Fruit fly (Drosophila melanogaster) whole organism, adult: ENCODE data around the gene CG33490.

Experiments used
- CG11617 ChIP-seq: fragments of 200-800 bp; sonication (Bioruptor generic); optimal IDR thresholded peaks from 2 replicates; lab custom pipeline; 2017; ENCODE audit warnings: mild to moderate bottlenecking, missing biosample characterization, missing genetic modification reagents, missing genetic modification characterization
- CG12768 ChIP-seq: fragments of 200-800 bp; sonication (Bioruptor generic); optimal IDR thresholded peaks from 2 replicates; lab custom pipeline; 2017; ENCODE audit warnings: missing biosample characterization, missing genetic modification characterization, mild to moderate bottlenecking, moderate library complexity, missing genetic modification reagents
- CG14711 ChIP-seq: fragments of 200-800 bp; sonication (Bioruptor generic); optimal IDR thresholded peaks from 2 replicates; lab custom pipeline; 2018; ENCODE audit warnings: missing biosample characterization, mild to moderate bottlenecking, missing genetic modification characterization, moderate library complexity
- CG1620 ChIP-seq: fragments of 200-800 bp; sonication (Bioruptor generic); optimal IDR thresholded peaks from 2 replicates; lab custom pipeline; 2016; ENCODE audit warnings: missing biosample characterization, missing genetic modification characterization
- CG33017 ChIP-seq: fragments of 200-800 bp; sonication (Bioruptor generic); optimal IDR thresholded peaks from 2 replicates; lab custom pipeline; 2018; ENCODE audit warnings: missing biosample characterization, mild to moderate bottlenecking, missing genetic modification characterization, moderate library complexity
- CG5204 ChIP-seq: fragments of 200-800 bp; sonication (Bioruptor generic); optimal IDR thresholded peaks from 2 replicates; lab custom pipeline; 2016; ENCODE audit warnings: missing biosample characterization, missing genetic modification characterization
- CG7045 ChIP-seq: fragments of 200-800 bp; sonication (Bioruptor generic); optimal IDR thresholded peaks from 2 replicates; lab custom pipeline; 2017; ENCODE audit warnings: missing biosample characterization, mild to moderate bottlenecking, missing genetic modification characterization
- CG7101 ChIP-seq: fragments of 200-800 bp; sonication (Bioruptor generic); optimal IDR thresholded peaks from 2 replicates; lab custom pipeline; 2018; ENCODE audit warnings: missing biosample characterization, mild to moderate bottlenecking, missing genetic modification characterization, moderate library complexity
- Clk ChIP-seq: fragments of 200-800 bp; sonication (Bioruptor generic); optimal IDR thresholded peaks from 2 replicates; lab custom pipeline; 2017; ENCODE audit warnings: missing biosample characterization, missing genetic modification characterization
- Crg-1 ChIP-seq: fragments of 200-800 bp; sonication (Bioruptor generic); optimal IDR thresholded peaks from 2 replicates; lab custom pipeline; 2016; ENCODE audit warnings: missing biosample characterization, missing genetic modification characterization
- Hr96 ChIP-seq: fragments of 200-800 bp; sonication (Bioruptor generic); optimal IDR thresholded peaks from 2 replicates; lab custom pipeline; 2016; ENCODE audit warnings: missing biosample characterization, missing genetic modification characterization
- Mnt ChIP-seq: fragments of 200-800 bp; sonication (Bioruptor generic); optimal IDR thresholded peaks from 2 replicates; lab custom pipeline; 2016; ENCODE audit warnings: missing biosample characterization, mild to moderate bottlenecking, missing genetic modification characterization
- bab1 ChIP-seq: fragments of 200-800 bp; sonication (Bioruptor generic); optimal IDR thresholded peaks from 3 replicates; lab custom pipeline; 2019; ENCODE audit warnings: missing biosample characterization, mild to moderate bottlenecking, missing genetic modification characterization, moderate library complexity
- cic ChIP-seq: fragments of 200-800 bp; sonication (Bioruptor generic); optimal IDR thresholded peaks from 2 replicates; lab custom pipeline; 2017; ENCODE audit warnings: missing biosample characterization, mild to moderate bottlenecking, missing genetic modification characterization, moderate library complexity
- cnc ChIP-seq, 2 experiments: fragments of >200 bp; optimal IDR thresholded peaks; 2 replicates each; lab custom pipeline; 2017
- kay ChIP-seq: fragments of 200-800 bp; sonication (Bioruptor generic); peaks from one replicate; lab custom pipeline; 2016; ENCODE audit warnings: missing biosample characterization, missing genetic modification characterization, borderline replicate concordance
- ovo ChIP-seq: fragments of 200-800 bp; sonication (Bioruptor generic); optimal IDR thresholded peaks from 2 replicates; lab custom pipeline; 2016; ENCODE audit warnings: missing biosample characterization, missing genetic modification characterization
- pad ChIP-seq: fragments of 200-800 bp; sonication (Bioruptor generic); optimal IDR thresholded peaks from 3 replicates; lab custom pipeline; 2017; ENCODE audit warnings: missing biosample characterization, missing genetic modification characterization, mild to moderate bottlenecking, moderate library complexity, missing genetic modification reagents
- tj ChIP-seq: fragments of 200-800 bp; sonication (Bioruptor generic); optimal IDR thresholded peaks from 3 replicates; lab custom pipeline; 2017; ENCODE audit warnings: missing biosample characterization, mild to moderate bottlenecking, missing genetic modification characterization, moderate library complexity
- toe ChIP-seq: fragments of 200-800 bp; sonication (Bioruptor generic); optimal IDR thresholded peaks from 2 replicates; lab custom pipeline; 2016; ENCODE audit warnings: missing biosample characterization, missing genetic modification characterization

CG33490 gene

DNA sequence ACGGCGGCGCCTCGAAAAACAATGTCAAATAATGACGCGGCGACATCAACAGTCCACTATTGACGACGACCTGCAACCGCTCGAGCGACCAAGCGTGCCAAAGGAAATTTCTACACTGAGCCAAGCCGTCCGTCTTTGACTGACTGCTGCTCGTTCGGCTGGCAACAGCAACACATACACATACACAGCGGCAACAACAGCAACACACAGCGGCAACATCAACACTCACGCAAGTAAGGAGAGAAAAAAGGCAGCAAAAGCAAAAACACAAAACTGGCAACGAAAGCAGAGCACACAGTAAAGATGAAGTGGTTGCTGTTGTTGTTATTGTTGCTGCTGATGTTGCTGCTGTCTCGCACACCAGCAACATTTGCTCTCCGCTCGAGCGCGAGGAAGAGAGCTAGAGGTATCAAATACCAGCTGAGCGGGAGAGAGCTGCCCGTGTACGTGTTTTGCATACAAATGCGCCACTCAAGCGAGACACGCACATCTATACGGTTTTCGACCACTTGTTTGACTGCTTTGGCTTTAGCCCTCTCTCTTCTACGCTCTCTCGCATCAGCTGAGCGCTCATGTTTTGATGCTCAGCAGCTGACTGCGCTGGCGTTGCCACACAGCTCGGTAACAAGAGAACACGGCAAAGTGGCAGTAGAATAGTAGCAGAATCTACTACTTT, 21.3 kb downstream of the CG33490 start:
- peak; percentile 22 for TF ChIP-seq CG33017
- TF ChIP-seq Crg-1 (GFP tag; lab: Kevin White, UChicago): peak; percentile 25
- no peak for TF ChIP-seq CG7045 (GFP tag; lab: Kevin White, UChicago)
- peak; percentile 32 for TF ChIP-seq CG11617 (GFP tag; lab: Kevin White, UChicago)
- peak; percentile 57 for TF ChIP-seq bab1
- TF ChIP-seq CG5204 (GFP tag; lab: Kevin White, UChicago): no peak
- TF ChIP-seq kay (GFP tag; lab: Kevin White, UChicago): no peak
- TF ChIP-seq Clk (GFP tag; lab: Kevin White, UChicago): no peak
- TF ChIP-seq CG12768 (GFP tag; lab: Kevin White, UChicago): peak; percentile 87
- TF ChIP-seq CG1620 (GFP tag; lab: Kevin White, UChicago): no peak
- TF ChIP-seq CG14711 (tag; lab: Kevin White, UChicago): no peak
- peak; percentile 72 for TF ChIP-seq Mnt
- no peak for TF ChIP-seq toe (GFP tag; lab: Kevin White, UChicago)
- TF ChIP-seq cic (GFP tag; lab: Kevin White, UChicago): peak; percentile 90
- TF ChIP-seq cnc (optimal IDR thresholded peaks at IDR 0.05; lab: Kevin White, UChicago): no peak
- peak; percentile 38 for TF ChIP-seq CG7101
- no peak for TF ChIP-seq Hr96 (GFP tag; lab: Kevin White, UChicago)
- peak; percentile 22 for TF ChIP-seq pad (GFP tag; lab: Kevin White, UChicago)
- TF ChIP-seq ovo: no peak
- TF ChIP-seq tj (GFP tag; lab: Kevin White, UChicago): peak; percentile 85

DNA sequence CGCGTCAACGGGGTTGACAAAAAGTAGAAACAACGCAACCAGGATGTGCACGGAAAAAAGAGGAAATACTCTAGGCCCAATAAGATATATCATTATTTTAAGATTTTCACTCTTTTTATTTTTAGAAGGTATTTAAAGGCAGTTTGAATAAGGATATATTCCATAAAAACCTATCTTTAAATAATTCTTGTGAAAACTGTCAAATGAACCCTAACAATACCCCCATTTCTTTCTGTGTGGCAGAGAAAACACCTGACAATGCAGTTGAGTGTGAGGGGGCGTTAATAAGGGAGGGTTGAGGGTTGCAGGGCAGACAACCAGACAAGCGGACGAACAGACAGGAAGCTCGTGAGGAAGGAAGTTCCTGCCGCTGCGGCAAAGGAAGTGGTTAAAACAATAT, 22.5 kb downstream of the CG33490 start:
- no peak for TF ChIP-seq Crg-1 (GFP tag; lab: Kevin White, UChicago)
- peak; percentile 11 for TF ChIP-seq CG33017
- TF ChIP-seq CG14711 (tag; lab: Kevin White, UChicago): peak; percentile 19
- TF ChIP-seq tj (GFP tag; lab: Kevin White, UChicago): peak; percentile 1

DNA sequence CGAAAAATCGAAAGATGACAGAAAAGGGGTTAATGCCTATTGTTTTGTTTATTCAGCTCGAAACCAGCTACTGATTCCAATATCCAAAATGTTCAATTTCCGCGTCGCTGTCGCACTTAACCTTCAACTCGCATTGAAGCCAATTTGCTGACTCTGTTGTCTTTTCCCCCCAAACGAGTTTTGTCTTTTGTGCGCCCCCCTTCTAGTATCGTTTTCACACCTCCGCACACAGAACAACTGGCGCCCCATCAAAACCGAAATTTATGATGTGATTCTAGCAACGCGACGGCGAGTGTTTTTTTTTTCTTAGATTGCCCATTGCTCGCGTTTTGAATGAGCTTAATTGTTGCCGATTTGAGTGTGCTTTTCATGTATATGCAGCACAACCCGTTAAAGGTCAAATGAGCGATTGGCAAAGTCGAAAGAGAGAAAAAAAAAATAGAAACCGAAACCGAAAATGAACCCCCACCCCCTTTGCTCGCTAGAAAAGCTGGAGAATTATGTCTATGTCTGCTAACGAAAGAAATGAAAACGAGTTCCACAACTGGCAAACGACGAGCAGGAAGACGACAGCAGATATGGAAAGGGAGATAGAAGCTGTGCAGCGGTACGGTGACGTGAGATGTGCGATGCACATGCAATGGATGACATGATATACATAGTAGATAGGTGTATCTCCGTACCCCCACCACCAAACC, 24.0 kb downstream of the CG33490 start:
- TF ChIP-seq tj (GFP tag; lab: Kevin White, UChicago): peak; percentile 89
- no peak for TF ChIP-seq CG14711 (tag; lab: Kevin White, UChicago)

DNA sequence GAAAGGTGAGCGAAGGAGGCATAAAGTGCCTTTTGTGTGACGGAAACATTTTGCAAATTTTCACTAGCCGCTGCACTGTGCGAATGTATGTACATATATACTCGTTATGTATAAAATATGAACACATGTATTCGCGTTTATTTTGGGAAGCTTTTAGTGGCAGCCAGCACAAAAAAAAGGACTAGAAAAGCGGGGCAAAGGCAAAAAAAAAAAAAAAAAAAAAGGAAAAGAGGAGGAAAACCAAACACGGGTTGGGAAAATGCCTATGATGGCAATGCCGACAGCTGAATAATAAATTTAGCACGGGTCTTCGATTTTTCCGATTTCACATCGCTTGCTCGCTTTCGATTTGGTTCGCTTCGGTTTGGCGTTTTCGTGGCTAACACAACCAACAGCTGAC, 25.0 kb downstream of the CG33490 start:
- no peak for TF ChIP-seq CG12768 (GFP tag; lab: Kevin White, UChicago)
- TF ChIP-seq tj (GFP tag; lab: Kevin White, UChicago): peak; percentile 59

DNA sequence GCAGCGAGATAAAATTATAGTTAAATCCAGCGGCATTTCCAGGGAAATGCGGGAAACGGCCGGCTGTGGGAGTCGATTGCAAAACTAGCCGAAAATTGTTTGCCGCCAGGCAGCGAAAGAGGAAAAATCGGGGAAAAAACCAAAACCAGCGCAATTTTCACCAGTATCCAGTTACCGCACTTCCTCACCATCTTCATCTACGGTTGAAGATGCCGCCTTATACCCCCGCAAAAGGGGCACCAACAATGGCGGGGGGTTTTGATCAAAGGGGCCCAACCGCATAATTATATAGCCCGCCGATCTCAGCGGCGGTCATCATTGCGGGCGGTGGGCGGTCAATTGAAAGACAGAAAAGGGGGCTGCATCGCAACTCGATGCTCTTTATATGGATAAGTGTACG, 26.5 kb downstream of the CG33490 start:
- TF ChIP-seq Mnt (no peak), ovo (no peak), tj (GFP tag; lab: Kevin White, UChicago) (peak; percentile 82), CG1620 (GFP tag; lab: Kevin White, UChicago) (no peak), toe (GFP tag; lab: Kevin White, UChicago) (no peak), CG7101 (no peak)

DNA sequence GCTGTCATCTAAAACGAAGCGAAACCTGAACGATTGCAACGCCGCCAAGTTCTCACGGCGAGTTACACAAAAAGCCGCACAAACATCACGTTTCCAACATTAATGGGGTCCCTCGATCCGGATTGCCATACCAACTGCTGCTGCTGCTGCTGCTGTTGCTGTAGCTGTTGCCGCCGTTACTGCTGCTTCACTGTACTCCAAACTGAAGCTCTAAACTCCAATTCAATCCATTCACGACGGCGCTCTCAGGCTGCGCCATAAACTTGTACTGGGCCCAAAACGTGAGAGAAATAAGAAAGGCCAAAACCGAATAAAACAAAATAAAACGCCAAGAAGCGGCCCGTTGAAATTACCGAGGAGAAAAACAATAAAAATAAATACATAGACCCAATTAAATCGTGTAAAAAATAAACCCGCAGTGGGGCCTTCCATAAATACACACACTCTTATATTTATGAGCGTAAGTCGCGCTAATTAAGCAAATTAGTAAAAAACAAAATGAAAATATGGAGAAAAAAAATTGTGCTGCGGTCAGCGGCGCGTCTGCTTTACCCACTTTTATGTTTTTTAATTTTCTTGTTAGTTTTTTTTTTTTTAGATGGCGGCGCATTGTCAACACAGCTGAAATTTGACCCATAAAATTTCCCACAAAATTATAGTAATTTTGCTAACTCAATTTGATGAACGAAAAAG, 27.0 kb downstream of the CG33490 start:
- no peak for TF ChIP-seq Mnt
- TF ChIP-seq pad (GFP tag; lab: Kevin White, UChicago): no peak
- peak; percentile 97 for TF ChIP-seq tj (GFP tag; lab: Kevin White, UChicago)
- no peak for TF ChIP-seq bab1
- no peak for TF ChIP-seq kay (GFP tag; lab: Kevin White, UChicago)
- no peak for TF ChIP-seq Clk (GFP tag; lab: Kevin White, UChicago)
- no peak for TF ChIP-seq cic (GFP tag; lab: Kevin White, UChicago)
- no peak for TF ChIP-seq CG7101

DNA sequence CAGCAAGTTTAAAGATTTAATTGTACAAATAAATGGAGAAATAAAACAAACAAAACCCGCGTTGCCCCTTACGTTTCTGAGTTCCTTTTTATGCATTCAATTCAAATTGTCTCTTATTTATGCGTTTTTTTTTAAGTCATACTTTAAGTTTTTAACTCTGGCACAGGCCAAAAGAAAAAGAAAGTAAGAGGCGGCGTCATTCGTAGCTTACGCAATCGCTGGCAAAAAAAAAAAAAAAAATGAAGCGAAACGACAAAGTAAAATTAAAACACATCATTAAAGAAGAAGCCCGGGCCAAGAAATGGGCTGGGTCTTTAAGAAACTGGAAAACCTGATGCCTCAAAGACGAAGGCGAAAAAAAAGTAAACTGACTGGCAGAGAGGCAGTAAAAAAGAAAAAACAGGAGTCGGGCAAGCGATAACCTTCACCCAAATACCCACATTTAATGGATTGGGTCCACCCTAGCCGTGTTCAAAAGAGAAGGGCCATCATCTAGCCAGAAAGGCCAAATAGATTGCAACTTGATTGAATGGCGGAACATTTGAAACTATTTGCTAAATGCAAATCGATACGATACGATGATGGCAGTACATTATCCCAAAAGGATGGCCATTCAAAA, 30.7 kb downstream of the CG33490 start:
- TF ChIP-seq CG33017 (no peak), cnc (optimal IDR thresholded peaks at IDR 0.05; lab: Kevin White, UChicago) (no peak), Hr96 (GFP tag; lab: Kevin White, UChicago) (no peak), kay (GFP tag; lab: Kevin White, UChicago) (peak; percentile 72)
